Worm (Caenorhabditis elegans) whole organism, mixed stage, embryonic: ENCODE measurements around the gene Y102A5C.4.
"Not testable (repeated sequence)": the region's sequence is repeated elsewhere in the genome, so short reads cannot be mapped to it uniquely, and the experiment has no call there.

Source experiments
- lsy-2 ChIP-seq: fragments of 150-350 bp; optimal IDR thresholded peaks from 2 replicates; lab custom pipeline; 2014; ENCODE audit warnings: missing biosample characterization, missing genetic modification characterization
- mep-1 ChIP-seq: fragments of 150-350 bp; optimal IDR thresholded peaks from 2 replicates; lab custom pipeline; 2017; ENCODE audit warnings: missing biosample characterization, missing genetic modification reagents, missing genetic modification characterization, inconsistent platforms
- snpc-4 ChIP-seq: fragments of 150-350 bp; optimal IDR thresholded peaks from 2 replicates; lab custom pipeline; 2014; ENCODE audit warnings: missing biosample characterization, missing genetic modification characterization
- zip-8 ChIP-seq: fragments of 150-350 bp; optimal IDR thresholded peaks from 2 replicates; lab custom pipeline; 2014; ENCODE audit warnings: missing biosample characterization, missing genetic modification characterization

ce11 chrV:16948011-16948410 lies 26.0 kb downstream of the Y102A5C.4 start, which contains the start of gene fbxa-112:
- not testable (repeated sequence) for TF ChIP-seq lsy-2, zip-8, snpc-4, mep-1 (tag; lab: Kevin White, UChicago)
